Worm (Caenorhabditis elegans) whole organism, L4 larva: ENCODE measurements around the gene rabr-4.

Source experiments
- dmd-6 ChIP-seq: fragments of 200-800 bp; sonication (Bioruptor generic); IDR thresholded peaks from 2 replicates; pipeline ENCODE4 v1.3.6; 2022; ENCODE audit warnings: missing genetic modification reagents, missing genetic modification characterization, missing compliant biosample characterization
- egl-27 ChIP-seq: sonication (generic microtip); optimal IDR thresholded peaks from 3 replicates; lab custom pipeline; 2017; ENCODE audit warnings: missing biosample characterization, missing genetic modification reagents, missing genetic modification characterization
- hlh-30 ChIP-seq: sonication (generic microtip); optimal IDR thresholded peaks from 2 replicates; lab custom pipeline; 2017; ENCODE audit warnings: antibody characterized with exemption, mild to moderate bottlenecking, missing genetic modification characterization, missing compliant biosample characterization; ENCODE audit not compliant: insufficient read depth
- nhr-76 ChIP-seq: fragments of 150-350 bp; optimal IDR thresholded peaks from 2 replicates; lab custom pipeline; 2014; ENCODE audit warnings: missing biosample characterization, missing genetic modification characterization
- pha-4 ChIP-seq, 2 experiments: fragments of 150-350 bp in 1 of 2; fragments of 200-800 bp in 1 of 2; sonication (Bioruptor generic) in 1 of 2; IDR thresholded peaks in 1 of 2; optimal IDR thresholded peaks in 1 of 2; 2 replicates each; pipeline versions ENCODE4 v1.3.6 to Lab custom; 2014 to 2022; ENCODE audit warnings: missing genetic modification characterization in 2 of 2, missing genetic modification reagents in 2 of 2, missing biosample characterization in 1 of 2, missing compliant biosample characterization in 1 of 2
- unc-130 ChIP-seq: sonication (generic microtip); optimal IDR thresholded peaks from 2 replicates; lab custom pipeline; 2016; ENCODE audit warnings: missing genetic modification reagents, missing genetic modification characterization, missing compliant biosample characterization
- ztf-11 ChIP-seq: fragments of 150-350 bp; optimal IDR thresholded peaks from 2 replicates; lab custom pipeline; 2014; ENCODE audit warnings: missing biosample characterization, missing genetic modification characterization

DNA sequence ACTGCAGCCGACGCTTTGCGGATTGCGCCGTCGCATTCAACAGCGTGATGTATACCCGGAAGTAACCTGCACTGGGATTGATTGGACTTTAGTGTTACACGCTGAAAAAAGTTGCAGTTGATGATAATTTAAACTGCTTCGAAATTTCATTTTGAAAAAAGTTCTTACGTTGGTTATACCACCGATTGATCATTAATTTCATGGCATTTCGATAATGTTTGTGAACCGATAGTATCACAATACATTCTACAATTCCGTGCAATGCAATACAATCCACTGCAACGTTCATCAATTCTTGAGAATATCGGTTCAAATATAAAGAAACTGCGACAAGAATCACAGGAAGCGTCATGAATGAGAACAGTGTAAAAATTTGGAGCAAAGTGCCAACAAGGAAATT is 40.4 kb downstream of the rabr-4 start, which contains the start of gene F21H7.3:
- TF ChIP-seq ztf-11 (tag; lab: Kevin White, UChicago) (no peak), pha-4 (GFP tag; IDR thresholded peaks at IDR 0.05; lab: Robert Waterston, UW) (no peak), pha-4 (tag; optimal IDR thresholded peaks at IDR 0.05; lab: Kevin White, UChicago) (no peak), nhr-76 (tag; lab: Kevin White, UChicago) (no peak), hlh-30 (tag; lab: Kevin White, UChicago) (no peak), dmd-6 (no peak), egl-27 (no peak), unc-130 (GFP tag; lab: Kevin White, UChicago) (no peak)
